Fruit fly (Drosophila melanogaster) S2 (cell line): ENCODE results near the gene CG17344.

ENCODE experiments used
- CG8478 ChIP-seq: fragments of >200 bp; optimal IDR thresholded peaks from 2 replicates; lab custom pipeline; 2018
- CTCF ChIP-seq, 2 experiments: fragments of >200 bp; optimal IDR thresholded peaks; 2 replicates each; lab custom pipeline; 2018

The CG17344 gene

DNA sequence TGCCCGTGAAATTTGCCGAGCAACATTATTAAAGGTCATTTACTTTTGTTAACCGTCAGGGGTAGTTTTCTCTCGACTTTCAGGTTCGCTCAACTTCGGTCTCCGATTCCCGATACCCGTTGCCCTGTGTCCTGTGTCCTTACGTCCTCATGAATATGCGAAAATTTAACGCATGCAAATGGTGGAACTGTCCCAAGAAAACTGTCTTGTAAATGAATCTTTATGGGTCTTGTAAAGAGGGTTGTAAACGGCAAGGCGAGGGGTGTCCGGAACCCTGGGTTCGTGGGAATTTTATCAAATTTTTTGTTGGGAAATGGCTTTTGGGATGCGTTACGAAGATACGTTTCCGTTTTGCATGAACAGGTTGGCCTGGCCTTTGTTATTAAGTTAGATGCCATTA, 37.9 kb downstream of the CG17344 start:
- TF ChIP-seq CTCF (optimal IDR thresholded peaks at IDR 0.05; lab: Kevin White, UChicago) = no peak

DNA sequence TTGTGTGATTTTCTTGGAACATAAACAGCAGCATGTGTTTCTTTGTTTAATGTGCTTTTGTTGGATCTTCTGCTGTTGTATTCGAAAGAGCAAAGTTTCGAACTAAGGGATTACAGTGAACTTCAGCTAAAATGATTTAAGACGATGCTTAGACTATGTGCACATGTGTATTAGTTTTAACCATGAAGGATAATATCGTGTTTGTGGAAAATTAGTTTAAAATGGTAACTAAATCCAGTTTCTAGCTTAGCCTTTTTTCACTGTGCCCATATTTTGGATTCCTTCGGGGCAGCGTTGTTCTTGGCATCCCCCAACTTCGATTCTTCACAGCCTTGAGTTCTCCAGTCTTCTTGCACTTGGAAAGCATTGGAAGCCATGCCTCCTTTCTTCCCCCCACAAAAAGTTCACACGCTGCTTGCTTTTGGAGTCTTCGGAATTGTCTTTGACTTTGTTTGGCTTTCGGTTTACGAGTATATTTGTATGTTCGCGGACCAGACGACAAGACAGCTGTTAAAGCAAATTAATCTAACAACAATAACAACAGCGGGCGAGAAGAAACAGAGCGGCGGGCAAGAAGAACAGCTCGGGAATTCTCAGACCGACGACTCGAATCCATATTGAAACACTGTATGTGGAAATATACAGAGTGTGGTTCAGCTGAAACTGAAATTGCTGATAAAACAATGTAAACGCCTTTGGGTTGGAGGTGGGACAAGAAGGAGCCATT, 38.6 kb downstream of the CG17344 start:
- TF ChIP-seq CG8478 (lab: Kevin White, UChicago) (no peak), CTCF (optimal IDR thresholded peaks at IDR 0.05; lab: Kevin White, UChicago) (no peak)

DNA sequence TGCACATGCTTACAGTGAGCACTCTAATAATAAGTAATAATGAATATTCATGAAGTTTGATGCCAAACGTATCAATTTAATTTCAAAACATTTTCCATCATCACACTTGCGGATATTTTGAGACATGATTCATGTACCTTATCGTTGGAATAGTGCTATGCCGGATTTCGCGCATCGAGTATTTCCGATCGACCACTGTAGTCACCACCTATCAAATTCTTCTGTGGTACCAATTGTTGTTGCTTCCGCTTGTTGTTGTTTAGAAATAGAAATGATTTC, 39.1 kb downstream of the CG17344 start:
- no peak for TF ChIP-seq CG8478 (lab: Kevin White, UChicago)
- TF ChIP-seq CTCF (optimal IDR thresholded peaks at IDR 0.05; lab: Kevin White, UChicago) = no peak

DNA sequence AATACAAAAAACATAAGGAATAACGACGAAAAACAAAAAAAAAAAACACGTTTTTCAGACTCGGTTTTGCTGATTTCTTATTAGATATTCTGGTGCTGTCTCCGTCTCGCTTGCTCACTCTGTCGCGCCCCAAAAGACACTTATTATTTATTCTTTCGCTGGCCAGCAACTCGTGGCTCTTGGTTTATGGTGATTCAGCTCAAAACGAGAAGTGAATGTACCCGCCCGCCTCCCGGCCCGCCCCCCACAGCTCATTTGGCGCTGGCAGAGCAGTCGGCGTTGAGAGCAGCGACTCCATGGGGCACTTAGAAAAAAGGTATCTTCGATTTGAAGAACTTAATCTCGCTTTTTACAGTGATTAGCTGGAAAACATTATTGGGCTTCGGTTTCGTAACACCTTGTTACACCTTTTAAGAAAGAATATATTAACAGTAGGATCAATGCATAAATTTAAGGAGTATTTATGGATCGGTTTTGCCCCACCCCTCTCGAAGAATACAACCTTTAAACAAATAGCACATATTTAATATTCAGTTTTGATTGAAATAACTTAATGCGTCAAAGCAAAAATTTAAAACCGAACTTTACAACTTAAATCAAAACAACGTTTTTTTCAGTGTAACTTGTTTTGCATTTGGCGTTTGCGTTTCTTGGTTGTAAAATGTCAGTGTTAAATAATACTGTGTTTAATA, 39.7 kb downstream of the CG17344 start:
- TF ChIP-seq CG8478 (lab: Kevin White, UChicago) (no peak), CTCF (optimal IDR thresholded peaks at IDR 0.05; lab: Kevin White, UChicago) (no peak)

DNA sequence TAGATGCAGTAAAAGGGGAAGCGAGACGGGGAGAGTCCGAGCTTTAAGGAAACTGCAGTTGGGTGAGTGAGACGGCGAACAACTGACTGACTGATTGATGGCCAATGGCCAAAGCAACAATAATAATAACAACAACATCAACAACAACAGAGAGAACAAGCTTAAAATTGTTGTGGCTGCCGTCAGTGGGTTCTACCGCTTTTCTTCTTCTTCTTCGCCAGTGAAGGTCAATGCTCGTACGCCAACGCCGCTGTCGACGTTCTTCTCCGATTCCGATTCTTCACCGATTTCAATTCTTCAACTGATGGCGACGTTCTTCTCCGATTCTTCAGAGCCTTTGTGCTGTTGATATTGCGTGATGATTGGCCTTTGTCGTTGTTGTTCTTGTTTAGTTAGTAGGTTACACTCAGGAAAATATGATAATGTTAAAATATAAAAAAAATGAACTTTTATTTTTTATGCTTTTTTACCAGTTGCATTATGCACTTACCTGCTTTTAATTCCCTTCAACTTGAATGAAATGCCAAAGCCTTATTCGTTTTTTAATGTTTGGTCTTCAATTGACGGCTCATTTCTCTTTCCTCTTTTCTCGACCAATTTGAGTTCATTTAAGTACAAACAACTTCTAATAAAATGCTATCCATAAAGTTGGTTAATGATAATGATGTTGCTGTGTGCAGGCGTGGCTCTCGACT, 40.5 kb downstream of the CG17344 start:
- no peak for TF ChIP-seq CG8478 (lab: Kevin White, UChicago)
- no peak for TF ChIP-seq CTCF (optimal IDR thresholded peaks at IDR 0.05; lab: Kevin White, UChicago)

DNA sequence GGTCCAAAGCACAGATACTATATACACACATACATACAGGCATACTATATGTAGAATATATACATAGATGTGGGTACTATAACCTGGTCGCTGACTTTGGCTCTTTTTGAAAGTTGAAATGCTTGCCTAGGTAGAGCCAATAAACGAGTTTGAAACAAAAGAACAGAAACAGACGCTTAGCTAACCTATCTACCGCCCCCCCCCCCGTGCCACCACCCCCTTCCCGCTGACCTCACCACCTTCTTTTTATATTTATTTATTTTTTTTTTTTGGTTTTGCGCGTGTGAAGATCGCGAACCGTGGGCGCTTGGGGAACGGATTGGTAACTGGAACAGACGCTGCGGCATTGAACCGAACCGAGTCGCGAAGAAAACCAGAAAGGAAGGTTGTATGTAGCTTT, 42.3 kb downstream of the CG17344 start:
- TF ChIP-seq CTCF (optimal IDR thresholded peaks at IDR 0.05; lab: Kevin White, UChicago) (no peak), CG8478 (lab: Kevin White, UChicago) (no peak)

DNA sequence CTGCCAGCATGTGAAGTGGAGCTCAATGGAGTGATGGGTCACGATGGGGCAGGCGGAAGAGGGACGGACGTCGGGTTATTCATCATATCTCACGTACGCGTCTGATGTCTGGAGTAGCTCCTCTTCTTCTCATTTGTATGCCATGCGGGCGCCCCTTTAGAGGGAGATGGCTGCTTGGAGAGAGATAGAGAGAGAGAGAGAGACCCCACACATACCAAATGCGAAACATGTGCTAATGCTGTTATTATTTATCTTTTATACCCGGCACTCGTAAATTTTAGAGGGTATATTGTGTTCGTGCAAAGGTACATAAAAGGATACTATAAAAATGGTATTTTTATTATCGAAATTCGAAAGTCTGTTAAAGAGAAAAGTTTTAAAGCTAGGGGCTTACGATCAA, 44.2 kb downstream of the CG17344 start:
- TF ChIP-seq CTCF (optimal IDR thresholded peaks at IDR 0.05; lab: Kevin White, UChicago) (no peak), CG8478 (lab: Kevin White, UChicago) (no peak)

DNA sequence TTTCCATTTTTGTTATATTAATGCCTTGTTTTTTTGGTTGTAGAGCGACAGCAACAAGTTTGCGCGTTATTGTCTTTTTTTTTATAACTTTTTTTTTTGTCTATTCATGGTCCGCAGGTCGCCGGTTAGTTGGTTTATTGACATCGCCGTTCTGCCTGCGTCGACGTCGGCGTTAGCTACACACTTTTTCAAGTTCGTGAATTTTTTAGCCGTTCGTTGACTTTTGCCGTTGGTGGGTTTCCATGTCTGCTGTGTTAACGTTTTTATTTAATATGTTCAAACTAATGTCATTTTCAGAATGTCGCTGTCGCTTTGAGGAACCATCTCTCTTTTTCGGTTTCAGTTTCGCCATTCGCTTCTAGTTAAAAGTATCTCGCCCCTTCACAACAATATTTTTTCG, 44.8 kb downstream of the CG17344 start:
- no peak for TF ChIP-seq CG8478 (lab: Kevin White, UChicago)
- no peak for TF ChIP-seq CTCF (optimal IDR thresholded peaks at IDR 0.05; lab: Kevin White, UChicago)
